Fruit fly (Drosophila melanogaster): ENCODE measurements around the gene CG42521.

CG42521 gene

DNA sequence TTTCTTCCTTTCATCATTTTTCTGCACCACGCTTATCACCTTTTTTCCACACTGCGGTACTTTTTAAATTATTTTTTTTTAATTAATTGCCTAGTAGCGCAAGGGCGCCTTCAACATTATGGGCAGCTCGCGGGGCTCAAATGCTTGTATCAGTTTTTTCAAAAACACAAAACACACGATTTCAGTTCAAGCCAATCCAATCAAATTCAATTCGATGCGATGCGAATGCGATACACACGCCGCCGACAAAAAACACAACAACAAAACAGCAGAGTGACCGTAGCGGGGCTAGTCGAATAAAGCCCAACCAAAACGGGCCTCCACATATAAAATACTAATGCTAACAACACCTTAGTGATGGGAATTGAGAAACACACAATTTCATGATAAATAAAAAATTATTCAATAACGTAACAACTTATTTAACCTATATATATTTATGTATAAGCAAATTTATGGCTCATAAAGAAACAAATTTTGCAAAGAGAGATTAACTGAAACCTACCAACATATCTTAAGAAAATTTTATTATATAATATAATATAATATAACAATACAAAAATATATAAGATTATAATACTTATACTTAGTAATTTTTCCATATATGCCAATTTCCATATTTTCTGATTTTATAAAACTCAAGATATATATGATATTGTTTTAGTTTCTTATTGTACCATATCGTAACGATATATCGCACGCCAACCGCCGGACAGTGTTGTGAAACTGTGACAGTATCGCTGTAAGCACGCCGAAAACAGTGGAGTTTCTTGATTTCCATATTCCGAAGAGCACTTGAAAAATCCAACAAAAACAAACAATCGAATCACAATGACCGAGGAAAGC is 37.6 kb upstream of the CG42521 start, which contains the start of the genes CG32066 and CG8003 (continued):
- TF ChIP-seq CG11093 (GFP tag; IDR thresholded peaks at IDR 0.05) (no peak), Jarid2 (GFP tag; optimal IDR thresholded peaks at IDR 0.05) (peak; percentile 96), gsb (GFP tag; IDR thresholded peaks at IDR 0.05) (no peak), CG11398 (GFP tag; optimal IDR thresholded peaks at IDR 0.05) (no peak), Hr78 (GFP tag; optimal IDR thresholded peaks at IDR 0.05) (no peak), sd (tag; optimal IDR thresholded peaks at IDR 0.05) (peak; percentile 76), CG10431 (GFP tag; optimal IDR thresholded peaks at IDR 0.05) (no peak), run (tag; optimal IDR thresholded peaks at IDR 0.05) (no peak), CG10267 (tag; optimal IDR thresholded peaks at IDR 0.05) (peak; percentile 87), HLH54F (GFP tag; optimal IDR thresholded peaks at IDR 0.05) (peak; percentile 9), CG4360 (GFP tag; IDR thresholded peaks at IDR 0.05) (peak; percentile 96), Dip3 (GFP tag; optimal IDR thresholded peaks at IDR 0.05) (no peak), CG2678 (tag; optimal IDR thresholded peaks at IDR 0.05) (peak; percentile 63), CG34224 (GFP tag; IDR thresholded peaks at IDR 0.05; ENCODE audit: partially characterized antibody) (peak; percentile 91), stwl (tag; optimal IDR thresholded peaks at IDR 0.05) (peak; percentile 14), amos (GFP tag; IDR thresholded peaks at IDR 0.05; ENCODE audit: partially characterized antibody) (peak; percentile 97), crp (GFP tag; optimal IDR thresholded peaks at IDR 0.05) (no peak), CG8281 (tag; optimal IDR thresholded peaks at IDR 0.05) (no peak), fru (optimal IDR thresholded peaks at IDR 0.05) (no peak), cg (GFP tag; optimal IDR thresholded peaks at IDR 0.05) (peak; percentile 34), CG17802 (tag; optimal IDR thresholded peaks at IDR 0.05) (no peak), tap (tag; optimal IDR thresholded peaks at IDR 0.05) (no peak), ttk (GFP tag; IDR thresholded peaks at IDR 0.05) (no peak), CG32772 (GFP tag; IDR thresholded peaks at IDR 0.05) (no peak), prd (optimal IDR thresholded peaks at IDR 0.05) (no peak), prd (GFP tag; IDR thresholded peaks at IDR 0.05) (no peak; the same call in 2 of the 3 replicates), CG15514 (GFP tag; optimal IDR thresholded peaks at IDR 0.05) (peak; percentile 57), h (optimal IDR thresholded peaks at IDR 0.05) (no peak), NFAT (GFP tag; IDR thresholded peaks at IDR 0.05) (peak; percentile 77), CG17612 (GFP tag; IDR thresholded peaks at IDR 0.05) (no peak), tgo (GFP tag; IDR thresholded peaks at IDR 0.05) (peak; percentile 35; the same call in 1 of the 3 replicates), CG12942 (GFP tag; optimal IDR thresholded peaks at IDR 0.05) (peak; percentile 28), CG17912 (GFP tag; optimal IDR thresholded peaks at IDR 0.05) (no peak), CG14050 (GFP tag; IDR thresholded peaks at IDR 0.05) (0 out of 3 replicates have a peak, but pooled peaks have one; percentile 32), CG31224 (GFP tag; IDR thresholded peaks at IDR 0.05) (no peak), CG12299 (tag; optimal IDR thresholded peaks at IDR 0.05) (peak; percentile 45), CG15073 (GFP tag; optimal IDR thresholded peaks at IDR 0.05) (no peak), CG10147 (GFP tag; optimal IDR thresholded peaks at IDR 0.05) (no peak), CrebB (tag; optimal IDR thresholded peaks at IDR 0.05) (no peak), CG17568 (GFP tag; optimal IDR thresholded peaks at IDR 0.05) (peak; percentile 61), CG10366 (GFP tag; IDR thresholded peaks at IDR 0.05) (no peak; the same call in 1 of the 2 replicates), Ets97D (GFP tag; optimal IDR thresholded peaks at IDR 0.05) (peak; percentile 5), CoRest (tag; optimal IDR thresholded peaks at IDR 0.05) (peak; percentile 72), Ets65A (GFP tag) (peak; percentile 89), CG11696 (GFP tag; IDR thresholded peaks at IDR 0.05) (no peak), CG13287 (GFP tag; IDR thresholded peaks at IDR 0.05; ENCODE audit: partially characterized antibody) (peak; percentile 90), HLH3B (GFP tag; IDR thresholded peaks at IDR 0.05) (0 out of 2 replicates have a peak, but pooled peaks have one; percentile 15), CG11504 (tag; optimal IDR thresholded peaks at IDR 0.05) (peak; percentile 50), CG31388 (GFP tag; optimal IDR thresholded peaks at IDR 0.05) (no peak)
